Worm (Caenorhabditis elegans) whole organism, L4 larva: ENCODE measurements around the gene agmo-1.
A peak's percentile ranks its signal among the peaks of the same experiment; 100 is the strongest.

Experiments
- ZK337.2 ChIP-seq: fragments of 200-800 bp; sonication (Bioruptor generic); IDR thresholded peaks from 2 replicates; pipeline ENCODE4 v1.3.6; 2022; ENCODE audit warnings: missing genetic modification reagents, missing genetic modification characterization, missing compliant biosample characterization
- ZK546.5 ChIP-seq, 2 experiments: sonication (generic microtip); optimal IDR thresholded peaks; 2 replicates each; lab custom pipeline; 2017; ENCODE audit warnings: missing biosample characterization in 2 of 2, missing genetic modification characterization in 2 of 2
- aha-1 ChIP-seq: fragments of 150-350 bp; peaks from one replicate; lab custom pipeline; 2014; ENCODE audit warnings: missing biosample characterization, missing genetic modification characterization
- ceh-44 ChIP-seq: fragments of 200-800 bp; sonication (Bioruptor generic); IDR thresholded peaks from 2 replicates; pipeline ENCODE4 v1.3.6; 2022; ENCODE audit warnings: missing genetic modification reagents, missing genetic modification characterization, missing compliant biosample characterization
- daf-16 ChIP-seq, 3 experiments: sonication (generic microtip); optimal IDR thresholded peaks; 2 replicates each; lab custom pipeline; 2016 to 2017; ENCODE audit warnings: missing genetic modification characterization in 3 of 3, missing genetic modification reagents in 3 of 3, mild to moderate bottlenecking in 2 of 3, missing compliant biosample characterization in 2 of 3, missing biosample characterization in 1 of 3, moderate library complexity in 1 of 3
- daf-8 ChIP-seq: fragments of 200-800 bp; sonication (Bioruptor generic); IDR thresholded peaks from 2 replicates; pipeline ENCODE4 v1.3.6; 2022; ENCODE audit warnings: missing genetic modification characterization, missing compliant biosample characterization
- dmd-6 ChIP-seq: fragments of 200-800 bp; sonication (Bioruptor generic); IDR thresholded peaks from 2 replicates; pipeline ENCODE4 v1.3.6; 2022; ENCODE audit warnings: missing genetic modification reagents, missing genetic modification characterization, missing compliant biosample characterization
- dve-1 ChIP-seq: sonication (generic microtip); optimal IDR thresholded peaks from 2 replicates; lab custom pipeline; 2017; ENCODE audit warnings: antibody characterized with exemption, mild to moderate bottlenecking, missing genetic modification characterization, missing compliant biosample characterization; ENCODE audit not compliant: insufficient read depth
- egl-27 ChIP-seq: sonication (generic microtip); optimal IDR thresholded peaks from 3 replicates; lab custom pipeline; 2017; ENCODE audit warnings: missing biosample characterization, missing genetic modification reagents, missing genetic modification characterization
- fkh-10 ChIP-seq: fragments of 150-350 bp; optimal IDR thresholded peaks from 2 replicates; lab custom pipeline; 2014; ENCODE audit warnings: missing biosample characterization, missing genetic modification reagents, missing genetic modification characterization
- hlh-11 ChIP-seq: fragments of 200-800 bp; sonication (Bioruptor generic); optimal IDR thresholded peaks from 2 replicates; lab custom pipeline; 2018; ENCODE audit warnings: mild to moderate bottlenecking, missing genetic modification characterization, missing compliant biosample characterization
- hlh-30 ChIP-seq: sonication (generic microtip); optimal IDR thresholded peaks from 2 replicates; lab custom pipeline; 2017; ENCODE audit warnings: antibody characterized with exemption, mild to moderate bottlenecking, missing genetic modification characterization, missing compliant biosample characterization; ENCODE audit not compliant: insufficient read depth
- lin-13 ChIP-seq: fragments of 150-350 bp; optimal IDR thresholded peaks from 2 replicates; lab custom pipeline; 2014; ENCODE audit warnings: missing biosample characterization, missing genetic modification reagents, missing genetic modification characterization
- lin-15B ChIP-seq: fragments of 150-350 bp; sonication (generic microtip); optimal IDR thresholded peaks from 3 replicates; lab custom pipeline; 2014; ENCODE audit warnings: missing biosample characterization, missing genetic modification characterization
- madf-9 ChIP-seq: fragments of 200-800 bp; sonication (Bioruptor generic); conservative IDR thresholded peaks from 2 replicates; pipeline ENCODE4 v1.3.6; 2022; ENCODE audit warnings: missing genetic modification reagents, missing genetic modification characterization, missing compliant biosample characterization
- mes-2 ChIP-seq: sonication (generic microtip); optimal IDR thresholded peaks from 2 replicates; lab custom pipeline; 2016; ENCODE audit warnings: missing genotype, mild to moderate bottlenecking, missing genetic modification characterization, missing compliant biosample characterization; ENCODE audit not compliant: poor library complexity, severe bottlenecking
- nhr-10 ChIP-seq: fragments of 150-350 bp; optimal IDR thresholded peaks from 2 replicates; lab custom pipeline; 2014; ENCODE audit warnings: missing biosample characterization, missing genetic modification characterization
- nhr-111 ChIP-seq: fragments of 200-800 bp; sonication (Bioruptor generic); optimal IDR thresholded peaks from 2 replicates; lab custom pipeline; 2018; ENCODE audit warnings: mild to moderate bottlenecking, missing genetic modification characterization, missing compliant biosample characterization
- nhr-25 ChIP-seq: sonication (generic microtip); optimal IDR thresholded peaks from 2 replicates; lab custom pipeline; 2017; ENCODE audit warnings: missing genetic modification characterization, mild to moderate bottlenecking, missing compliant biosample characterization, antibody characterized with exemption, moderate library complexity, borderline replicate concordance; ENCODE audit not compliant: insufficient read depth
- nhr-28 ChIP-seq: fragments of 150-350 bp; optimal IDR thresholded peaks from 2 replicates; lab custom pipeline; 2014; ENCODE audit warnings: missing biosample characterization, missing genetic modification characterization
- nhr-41 ChIP-seq: fragments of 200-800 bp; sonication (Bioruptor generic); IDR thresholded peaks from 2 replicates; pipeline ENCODE4 v1.3.6; 2022; ENCODE audit warnings: missing genetic modification reagents, missing genetic modification characterization, missing compliant biosample characterization
- nhr-42 ChIP-seq: fragments of 200-800 bp; sonication (Bioruptor generic); IDR thresholded peaks from 2 replicates; pipeline ENCODE4 v1.3.6; 2022; ENCODE audit warnings: missing genetic modification characterization, missing compliant biosample characterization
- nhr-48 ChIP-seq: sonication (generic microtip); optimal IDR thresholded peaks from 2 replicates; lab custom pipeline; 2016; ENCODE audit warnings: mild to moderate bottlenecking, missing genetic modification characterization, missing compliant biosample characterization
- nhr-76 ChIP-seq: fragments of 150-350 bp; optimal IDR thresholded peaks from 2 replicates; lab custom pipeline; 2014; ENCODE audit warnings: missing biosample characterization, missing genetic modification characterization
- pqm-1 ChIP-seq: sonication (generic microtip); optimal IDR thresholded peaks from 2 replicates; lab custom pipeline; 2017; ENCODE audit warnings: missing biosample characterization, missing genetic modification characterization
- rbr-2 ChIP-seq: sonication (generic microtip); optimal IDR thresholded peaks from 2 replicates; lab custom pipeline; 2016; ENCODE audit warnings: missing genotype, missing genetic modification characterization, missing compliant biosample characterization
- sdz-12 ChIP-seq: fragments of 200-800 bp; sonication (Bioruptor generic); optimal IDR thresholded peaks from 2 replicates; lab custom pipeline; 2018; ENCODE audit warnings: mild to moderate bottlenecking, missing genetic modification characterization, missing compliant biosample characterization
- skn-1 ChIP-seq: fragments of 150-350 bp; optimal IDR thresholded peaks from 2 replicates; lab custom pipeline; 2014; ENCODE audit warnings: missing biosample characterization, missing genetic modification characterization
- snpc-1.2 ChIP-seq: fragments of 200-800 bp; sonication (Bioruptor generic); IDR thresholded peaks from 2 replicates; pipeline ENCODE4 v1.3.6; 2022; ENCODE audit warnings: missing genetic modification reagents, missing genetic modification characterization, missing compliant biosample characterization
- snpc-4 ChIP-seq: fragments of 150-350 bp; optimal IDR thresholded peaks from 2 replicates; lab custom pipeline; 2014; ENCODE audit warnings: missing biosample characterization, missing genetic modification characterization
- spr-3 ChIP-seq: fragments of 200-800 bp; sonication (Bioruptor generic); optimal IDR thresholded peaks from 2 replicates; lab custom pipeline; 2018; ENCODE audit warnings: mild to moderate bottlenecking, missing genetic modification characterization, missing compliant biosample characterization
- tra-1 ChIP-seq: fragments of 200-800 bp; sonication (Bioruptor generic); IDR thresholded peaks from 2 replicates; pipeline ENCODE4 v1.3.6; 2022; ENCODE audit warnings: missing genetic modification reagents, missing genetic modification characterization, missing compliant biosample characterization
- unc-62 ChIP-seq, 3 experiments: fragments of 150-350 bp in 1 of 3; sonication (generic microtip); optimal IDR thresholded peaks in 2 of 3; peaks in 1 of 3; 1 replicate in 1 of 3; 2 replicates in 2 of 3; lab custom pipeline; 2014 to 2017; ENCODE audit warnings: missing biosample characterization in 3 of 3, missing genetic modification characterization in 3 of 3, missing genetic modification reagents in 3 of 3, missing genotype in 1 of 3
- vab-7 ChIP-seq: fragments of 200-800 bp; sonication (Bioruptor generic); IDR thresholded peaks from 2 replicates; pipeline ENCODE4 v1.3.6; 2022; ENCODE audit warnings: missing genetic modification reagents, missing genetic modification characterization, missing compliant biosample characterization
- zfp-2 ChIP-seq: sonication (generic microtip); optimal IDR thresholded peaks from 2 replicates; lab custom pipeline; 2016; ENCODE audit warnings: mild to moderate bottlenecking, missing genetic modification characterization, missing compliant biosample characterization
- zfp-3 ChIP-seq: fragments of 200-800 bp; sonication (Bioruptor generic); conservative IDR thresholded peaks from 2 replicates; pipeline ENCODE4 v1.3.6; 2022; ENCODE audit warnings: missing genetic modification reagents, missing genetic modification characterization, missing compliant biosample characterization
- ztf-11 ChIP-seq: fragments of 150-350 bp; optimal IDR thresholded peaks from 2 replicates; lab custom pipeline; 2014; ENCODE audit warnings: missing biosample characterization, missing genetic modification characterization

agmo-1 gene

ce11 chrIII:12833079-12833478 lies 34.7 kb upstream of the agmo-1 start:
- 0 out of 2 replicates have a peak, but pooled peaks have one; percentile 17 for TF ChIP-seq nhr-42 (GFP tag; lab: Robert Waterston, UW)
- TF ChIP-seq dve-1 = peak; percentile 66
- TF ChIP-seq dmd-6 = peak; percentile 83
- peak; percentile 53 for TF ChIP-seq hlh-11 (tag; lab: Kevin White, UChicago)
- no peak for TF ChIP-seq vab-7
- no peak for TF ChIP-seq ZK546.5 (tag; optimal IDR thresholded peaks at IDR 0.05; lab: Kevin White, UChicago)
- peak; percentile 7 for TF ChIP-seq hlh-30 (tag; lab: Kevin White, UChicago)
- no peak for TF ChIP-seq zfp-3
- TF ChIP-seq snpc-4 (tag; lab: Kevin White, UChicago) = no peak
- TF ChIP-seq nhr-76 (tag; lab: Kevin White, UChicago) = no peak
- no peak for TF ChIP-seq ceh-44 (GFP tag; lab: Robert Waterston, UW)
- no peak for TF ChIP-seq nhr-41 (GFP tag; lab: Robert Waterston, UW)
- TF ChIP-seq nhr-28 = peak; percentile 62
- no peak for TF ChIP-seq daf-8 (GFP tag; lab: Robert Waterston, UW)
- TF ChIP-seq mes-2 (tag; lab: Kevin White, UChicago) = peak; percentile 5
- TF ChIP-seq snpc-1.2 (GFP tag; lab: Robert Waterston, UW) = no peak

DNA sequence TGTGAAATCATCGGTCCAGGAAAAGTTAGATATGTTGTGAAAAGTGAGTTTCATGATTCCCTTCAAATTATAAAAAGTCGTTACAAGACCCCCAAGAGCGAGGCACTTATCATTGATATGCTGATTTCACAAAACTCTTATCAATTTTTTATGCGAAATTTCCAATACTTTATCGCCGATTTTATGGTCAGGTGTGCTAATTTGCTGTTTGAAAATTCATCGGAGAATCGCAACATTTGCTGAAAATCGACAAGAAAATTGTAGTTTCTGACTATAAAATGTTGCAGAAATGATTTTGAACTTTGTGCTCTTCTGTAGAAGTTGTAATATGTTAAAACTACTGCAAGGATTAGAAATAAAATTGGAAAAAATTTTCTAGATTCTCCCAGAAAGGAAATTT lies 33.3 kb upstream of the agmo-1 start:
- TF ChIP-seq aha-1 (tag; lab: Kevin White, UChicago) (no peak), dve-1 (peak; percentile 23), skn-1 (no peak), rbr-2 (no peak), pqm-1 (tag; lab: Kevin White, UChicago) (peak; percentile 1), daf-16 (GFP tag; optimal IDR thresholded peaks at IDR 0.05; lab: Kevin White, UChicago) (no peak), daf-16 (tag; optimal IDR thresholded peaks at IDR 0.05; lab: Kevin White, UChicago) (no peak), ztf-11 (tag; lab: Kevin White, UChicago) (no peak), nhr-28 (peak; percentile 80), dmd-6 (peak; percentile 38; the same call in 1 of the 2 replicates), egl-27 (tag; lab: Kevin White, UChicago) (no peak), snpc-4 (tag; lab: Kevin White, UChicago) (no peak), nhr-48 (tag; lab: Kevin White, UChicago) (no peak)

DNA sequence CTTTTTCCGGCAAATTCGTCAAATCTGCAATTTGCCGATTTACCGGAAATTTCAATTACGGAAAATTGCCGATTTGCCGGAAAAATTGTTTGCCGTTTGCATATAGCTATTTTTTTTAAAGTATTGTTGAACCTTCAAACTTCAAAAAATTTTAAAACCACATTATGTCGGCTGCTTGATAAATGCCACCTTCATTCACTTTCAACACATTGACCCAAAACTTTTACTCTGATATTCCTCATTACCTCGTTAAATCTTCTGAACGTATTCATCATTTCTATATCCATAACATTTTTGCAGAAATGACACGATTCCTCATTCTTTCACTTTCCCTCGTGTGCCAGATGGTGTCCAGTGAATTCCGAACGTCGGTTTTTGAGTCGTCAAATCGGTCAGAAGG lies 30.7 kb upstream of the agmo-1 start, which contains the start of gene Y37D8A.3:
TSS of gene Y37D8A.3 (plus strand) at position 301 of the 400 bp plus-strand sequence.
- TF ChIP-seq pqm-1 (tag; lab: Kevin White, UChicago) = no peak
- TF ChIP-seq spr-3 (GFP tag; lab: Kevin White, UChicago) = no peak
- TF ChIP-seq zfp-2 (tag; lab: Kevin White, UChicago) = no peak
- no peak for TF ChIP-seq nhr-25
- TF ChIP-seq fkh-10 = no peak
- TF ChIP-seq madf-9 = no peak
- TF ChIP-seq nhr-111 (GFP tag; lab: Kevin White, UChicago) = no peak
- no peak for TF ChIP-seq ZK337.2 (GFP tag; lab: Robert Waterston, UW)
- TF ChIP-seq snpc-4 (tag; lab: Kevin White, UChicago) = no peak
- no peak for TF ChIP-seq lin-15B (tag; lab: Kevin White, UChicago)
- TF ChIP-seq skn-1 = no peak
- TF ChIP-seq lin-13 (GFP tag; lab: Kevin White, UChicago) = no peak
- no peak for TF ChIP-seq dmd-6
- TF ChIP-seq unc-62 (GFP tag; optimal IDR thresholded peaks at IDR 0.05 in 1 of 2; lab: Kevin White, UChicago) = no peak
- TF ChIP-seq unc-62 (tag; optimal IDR thresholded peaks at IDR 0.05; lab: Kevin White, UChicago) = no peak
- no peak for TF ChIP-seq nhr-10
- no peak for TF ChIP-seq nhr-48 (tag; lab: Kevin White, UChicago)
- TF ChIP-seq hlh-30 (tag; lab: Kevin White, UChicago) = no peak
- TF ChIP-seq sdz-12 (GFP tag; lab: Kevin White, UChicago) = no peak
- no peak for TF ChIP-seq tra-1 (GFP tag; lab: Robert Waterston, UW)
- TF ChIP-seq, all 104 proteins: peak for 0
